Fruit fly (Drosophila melanogaster): ENCODE data around the gene CG1677.
A peak's percentile ranks its signal among the peaks of the same experiment; 100 is the strongest.

CG1677 gene

dm6 chrX:7306538-7307477 lies 98.8 kb downstream of the CG1677 start (continued):
- peak; percentile 78 for TF ChIP-seq run (tag; optimal IDR thresholded peaks at IDR 0.05)
- TF ChIP-seq dimm (GFP tag; IDR thresholded peaks at IDR 0.05) = peak; percentile 53; the same call in 1 of the 2 replicates
- TF ChIP-seq CG7928 (GFP tag; optimal IDR thresholded peaks at IDR 0.05) = peak; percentile 53
- peak; percentile 62 for TF ChIP-seq NK7.1 (GFP tag; optimal IDR thresholded peaks at IDR 0.05)
- TF ChIP-seq abd-A (tag; optimal IDR thresholded peaks at IDR 0.05) = no peak
- TF ChIP-seq CG32532 (GFP tag; IDR thresholded peaks at IDR 0.05) = peak; percentile 67
- TF ChIP-seq h (optimal IDR thresholded peaks at IDR 0.05) = no peak
- TF ChIP-seq CG10366 (GFP tag; IDR thresholded peaks at IDR 0.05) = peak; percentile 66
- peak; percentile 97 for TF ChIP-seq nmo (GFP tag; optimal IDR thresholded peaks at IDR 0.05)
- 0 out of 2 replicates have a peak, but pooled peaks have one; percentile 34 for TF ChIP-seq CG17612 (GFP tag; IDR thresholded peaks at IDR 0.05)
- peak; percentile 53 for TF ChIP-seq CG7271 (tag; optimal IDR thresholded peaks at IDR 0.05)
- peak; percentile 42; the same call in 1 of the 2 replicates for TF ChIP-seq sim (GFP tag; IDR thresholded peaks at IDR 0.05)
- TF ChIP-seq ac (GFP tag; optimal IDR thresholded peaks at IDR 0.05) = peak; percentile 80
- TF ChIP-seq sqz (GFP tag; optimal IDR thresholded peaks at IDR 0.05) = peak; percentile 78
- TF ChIP-seq trem (tag; optimal IDR thresholded peaks at IDR 0.05) = peak; percentile 90
- TF ChIP-seq HmgD (GFP tag; optimal IDR thresholded peaks at IDR 0.05) = peak; percentile 34
- peak; percentile 78 for TF ChIP-seq CG18764 (GFP tag; optimal IDR thresholded peaks at IDR 0.05)
- peak; percentile 99 for TF ChIP-seq CG18262 (tag; optimal IDR thresholded peaks at IDR 0.05)
- TF ChIP-seq tx (GFP tag; optimal IDR thresholded peaks at IDR 0.05) = peak; percentile 71
- TF ChIP-seq CG17568 (GFP tag; optimal IDR thresholded peaks at IDR 0.05) = peak; percentile 61
- TF ChIP-seq hb (GFP tag; IDR thresholded peaks at IDR 0.05; ENCODE audit: partially characterized antibody) = no peak
- peak; percentile 84 for TF ChIP-seq salm (tag; optimal IDR thresholded peaks at IDR 0.05)
- TF ChIP-seq Trl (optimal IDR thresholded peaks at IDR 0.05) = peak; percentile 83 to 95
- peak; percentile 53 for TF ChIP-seq Trl (GFP tag; optimal IDR thresholded peaks at IDR 0.05)
- TF ChIP-seq zen2 (GFP tag; IDR thresholded peaks at IDR 0.05; ENCODE audit: partially characterized antibody) = no peak
- no peak; the same call in 1 of the 2 replicates for TF ChIP-seq CG11085 (GFP tag; IDR thresholded peaks at IDR 0.05)
- peak; percentile 73 for TF ChIP-seq slbo (GFP tag; IDR thresholded peaks at IDR 0.05)
- TF ChIP-seq CG7556 (GFP tag; optimal IDR thresholded peaks at IDR 0.05) = peak; percentile 98
- no peak for TF ChIP-seq BEAF-32 (GFP tag; optimal IDR thresholded peaks at IDR 0.05)
- no peak for TF ChIP-seq CG7745 (tag; optimal IDR thresholded peaks at IDR 0.05)
- TF ChIP-seq CG10462 (GFP tag; optimal IDR thresholded peaks at IDR 0.05) = peak; percentile 89
- TF ChIP-seq nau (GFP tag; optimal IDR thresholded peaks at IDR 0.05) = peak; percentile 46
- TF ChIP-seq CG2202 (tag; optimal IDR thresholded peaks at IDR 0.05) = peak; percentile 85
- TF ChIP-seq CG13123 (GFP tag; optimal IDR thresholded peaks at IDR 0.05) = peak; percentile 60
- peak; percentile 95 for TF ChIP-seq CG1233 (GFP tag; optimal IDR thresholded peaks at IDR 0.05)
- peak; percentile 47 for TF ChIP-seq mirr (GFP tag; optimal IDR thresholded peaks at IDR 0.05)
- peak; percentile 89 for TF ChIP-seq CG6254 (GFP tag; optimal IDR thresholded peaks at IDR 0.05)
- peak; percentile 89 for TF ChIP-seq tin (GFP tag; optimal IDR thresholded peaks at IDR 0.05)
- no peak for TF ChIP-seq D (optimal IDR thresholded peaks at IDR 0.05)
- peak; percentile 97 for TF ChIP-seq D (GFP tag; optimal IDR thresholded peaks at IDR 0.05)
- no peak for TF ChIP-seq ham (GFP tag; IDR thresholded peaks at IDR 0.05)
- 0 out of 3 replicates have a peak, but pooled peaks have one; percentile 33 for TF ChIP-seq CG34224 (GFP tag; IDR thresholded peaks at IDR 0.05; ENCODE audit: partially characterized antibody)
- peak; percentile 87 for TF ChIP-seq CG6765 (GFP tag; optimal IDR thresholded peaks at IDR 0.05)
- peak; percentile 92 for TF ChIP-seq CG2875 (GFP tag; optimal IDR thresholded peaks at IDR 0.05)
- TF ChIP-seq Ets97D (GFP tag; optimal IDR thresholded peaks at IDR 0.05) = peak; percentile 42
- TF ChIP-seq Myb (GFP tag; optimal IDR thresholded peaks at IDR 0.05) = peak; percentile 66
- peak; percentile 64 for TF ChIP-seq B-H1 (GFP tag; IDR thresholded peaks at IDR 0.05)
- peak; percentile 85 for TF ChIP-seq CG11695 (GFP tag; IDR thresholded peaks at IDR 0.05)
- TF ChIP-seq tll (GFP tag; optimal IDR thresholded peaks at IDR 0.05) = no peak

All from whole organism, embryonic.